Worm (Caenorhabditis elegans) whole organism, late embryonic: Measurements from ENCODE around the gene srw-117.
"Not testable (repeated sequence)": the region's sequence is repeated elsewhere in the genome, so short reads cannot be mapped to it uniquely, and the experiment has no call there.

Experiments used
- C38D4.7 ChIP-seq: fragments of 200-800 bp; sonication (Bioruptor generic); optimal IDR thresholded peaks from 2 replicates; lab custom pipeline; 2018; ENCODE audit warnings: mild to moderate bottlenecking, missing genetic modification characterization, moderate library complexity, missing compliant biosample characterization
- F13H6.1 ChIP-seq: sonication (generic microtip); optimal IDR thresholded peaks from 2 replicates; lab custom pipeline; 2016; ENCODE audit warnings: missing genetic modification characterization, missing compliant biosample characterization
- T23F11.4 ChIP-seq: fragments of 200-800 bp; sonication (Bioruptor generic); optimal IDR thresholded peaks from 2 replicates; lab custom pipeline; 2018; ENCODE audit warnings: mild to moderate bottlenecking, missing genetic modification characterization, missing compliant biosample characterization
- ahr-1 ChIP-seq: sonication (generic microtip); optimal IDR thresholded peaks from 2 replicates; lab custom pipeline; 2016; ENCODE audit warnings: missing genetic modification characterization, missing compliant biosample characterization
- ama-1 ChIP-seq: fragments of 150-350 bp; optimal IDR thresholded peaks from 2 replicates; lab custom pipeline; 2014
- ceh-14 ChIP-seq: sonication (generic microtip); optimal IDR thresholded peaks from 2 replicates; lab custom pipeline; 2016; ENCODE audit warnings: missing genotype, missing genetic modification characterization, missing compliant biosample characterization
- ceh-18 ChIP-seq: sonication (generic microtip); optimal IDR thresholded peaks from 2 replicates; lab custom pipeline; 2016; ENCODE audit warnings: missing genetic modification characterization, missing compliant biosample characterization
- ceh-30 ChIP-seq: fragments of 150-350 bp; optimal IDR thresholded peaks from 2 replicates; lab custom pipeline; 2014; ENCODE audit warnings: missing biosample characterization, missing genetic modification characterization
- ceh-45 ChIP-seq: fragments of 200-800 bp; sonication (Bioruptor generic); IDR thresholded peaks from 2 replicates; pipeline ENCODE4 v1.3.6; 2022; ENCODE audit warnings: missing genetic modification reagents, missing genetic modification characterization, missing compliant biosample characterization
- ceh-6 ChIP-seq: fragments of 200-800 bp; sonication (Bioruptor generic); optimal IDR thresholded peaks from 2 replicates; lab custom pipeline; 2018; ENCODE audit warnings: mild to moderate bottlenecking, missing genetic modification characterization, missing compliant biosample characterization
- ceh-9 ChIP-seq: sonication (generic microtip); optimal IDR thresholded peaks from 2 replicates; lab custom pipeline; 2016; ENCODE audit warnings: mild to moderate bottlenecking, missing genetic modification characterization, inconsistent platforms, missing compliant biosample characterization
- dve-1 ChIP-seq: sonication (generic microtip); optimal IDR thresholded peaks from 2 replicates; lab custom pipeline; 2017; ENCODE audit warnings: antibody characterized with exemption, mild to moderate bottlenecking, missing genetic modification characterization, missing compliant biosample characterization
- elt-2 ChIP-seq: sonication (generic microtip); optimal IDR thresholded peaks from 2 replicates; lab custom pipeline; 2016; ENCODE audit warnings: missing genetic modification reagents, missing genetic modification characterization, missing compliant biosample characterization
- elt-4 ChIP-seq: sonication (generic microtip); optimal IDR thresholded peaks from 2 replicates; lab custom pipeline; 2016; ENCODE audit warnings: missing genetic modification characterization, missing compliant biosample characterization
- ets-4 ChIP-seq: sonication (generic microtip); optimal IDR thresholded peaks from 2 replicates; lab custom pipeline; 2016; ENCODE audit warnings: missing genetic modification characterization, missing compliant biosample characterization
- fax-1 ChIP-seq: sonication (generic microtip); optimal IDR thresholded peaks from 2 replicates; lab custom pipeline; 2016; ENCODE audit warnings: missing genotype, missing genetic modification characterization, missing compliant biosample characterization
- fkh-10 ChIP-seq: fragments of 150-350 bp; optimal IDR thresholded peaks from 2 replicates; lab custom pipeline; 2014; ENCODE audit warnings: missing biosample characterization, missing genetic modification reagents, missing genetic modification characterization
- hlh-30 ChIP-seq: sonication (generic microtip); optimal IDR thresholded peaks from 2 replicates; lab custom pipeline; 2017; ENCODE audit warnings: antibody characterized with exemption, missing genetic modification characterization, missing compliant biosample characterization; ENCODE audit not compliant: insufficient read depth
- hlh-6 ChIP-seq: sonication (generic microtip); optimal IDR thresholded peaks from 2 replicates; lab custom pipeline; 2016; ENCODE audit warnings: missing genotype, missing genetic modification characterization, missing compliant biosample characterization
- hlh-8 ChIP-seq: sonication (generic microtip); optimal IDR thresholded peaks from 2 replicates; lab custom pipeline; 2016; ENCODE audit warnings: missing genotype, missing genetic modification characterization, missing compliant biosample characterization
- lim-6 ChIP-seq: sonication (generic microtip); optimal IDR thresholded peaks from 2 replicates; lab custom pipeline; 2016; ENCODE audit warnings: missing genetic modification characterization, missing compliant biosample characterization
- lin-11 ChIP-seq: fragments of 200-800 bp; sonication (Bioruptor generic); optimal IDR thresholded peaks from 2 replicates; lab custom pipeline; 2018; ENCODE audit warnings: mild to moderate bottlenecking, missing genetic modification characterization, missing compliant biosample characterization
- madf-2 ChIP-seq: sonication (generic microtip); optimal IDR thresholded peaks from 2 replicates; lab custom pipeline; 2017; ENCODE audit warnings: missing genetic modification characterization, missing compliant biosample characterization
- mec-3 ChIP-seq: sonication (generic microtip); optimal IDR thresholded peaks from 2 replicates; lab custom pipeline; 2016; ENCODE audit warnings: borderline replicate concordance, missing genetic modification characterization, missing compliant biosample characterization
- nhr-11 ChIP-seq: fragments of 150-350 bp; optimal IDR thresholded peaks from 2 replicates; lab custom pipeline; 2014; ENCODE audit warnings: missing biosample characterization, missing genetic modification characterization
- nhr-232 ChIP-seq: sonication (generic microtip); optimal IDR thresholded peaks from 2 replicates; lab custom pipeline; 2016; ENCODE audit warnings: missing genetic modification characterization, missing compliant biosample characterization
- odd-2 ChIP-seq: sonication (generic microtip); optimal IDR thresholded peaks from 2 replicates; lab custom pipeline; 2017; ENCODE audit warnings: antibody characterized with exemption, mild to moderate bottlenecking, missing genetic modification characterization, missing compliant biosample characterization
- pag-3 ChIP-seq: sonication (generic microtip); optimal IDR thresholded peaks from 2 replicates; lab custom pipeline; 2016; ENCODE audit warnings: missing compliant biosample characterization, missing genetic modification characterization, borderline replicate concordance
- pat-9 ChIP-seq: fragments of 200-800 bp; sonication (Bioruptor generic); optimal IDR thresholded peaks from 2 replicates; lab custom pipeline; 2018; ENCODE audit warnings: mild to moderate bottlenecking, missing genetic modification characterization, moderate library complexity, missing compliant biosample characterization
- pax-1 ChIP-seq: fragments of 150-350 bp; optimal IDR thresholded peaks from 2 replicates; lab custom pipeline; 2014; ENCODE audit warnings: missing biosample characterization, missing genetic modification characterization
- pha-2 ChIP-seq: sonication (generic microtip); optimal IDR thresholded peaks from 2 replicates; lab custom pipeline; 2017; ENCODE audit warnings: mild to moderate bottlenecking, missing genetic modification characterization, missing compliant biosample characterization
- ref-2 ChIP-seq: sonication (generic microtip); optimal IDR thresholded peaks from 2 replicates; lab custom pipeline; 2016; ENCODE audit warnings: missing genetic modification characterization, missing compliant biosample characterization
- sdc-2 ChIP-seq: sonication (generic microtip); optimal IDR thresholded peaks from 2 replicates; lab custom pipeline; 2016; ENCODE audit warnings: missing genotype, missing genetic modification characterization, missing compliant biosample characterization
- tbx-2 ChIP-seq: sonication (generic microtip); optimal IDR thresholded peaks from 2 replicates; lab custom pipeline; 2016; ENCODE audit warnings: missing genetic modification characterization, missing compliant biosample characterization
- unc-3 ChIP-seq, 2 experiments: fragments of 200-800 bp in 1 of 2; sonication (Bioruptor generic) in 1 of 2; sonication (generic microtip) in 1 of 2; conservative IDR thresholded peaks in 1 of 2; optimal IDR thresholded peaks in 1 of 2; 2 replicates each; pipeline versions ENCODE4 v1.3.6 to Lab custom; 2016 to 2022; ENCODE audit warnings: missing compliant biosample characterization in 2 of 2, missing genetic modification characterization in 2 of 2, missing genetic modification reagents in 1 of 2
- unc-55 ChIP-seq: sonication (generic microtip); optimal IDR thresholded peaks from 2 replicates; lab custom pipeline; 2017; ENCODE audit warnings: missing biosample characterization, missing genetic modification reagents, missing genetic modification characterization
- unc-86 ChIP-seq: sonication (generic microtip); optimal IDR thresholded peaks from 2 replicates; lab custom pipeline; 2016; ENCODE audit warnings: missing genetic modification characterization, missing compliant biosample characterization
- ztf-16 ChIP-seq: sonication (generic microtip); optimal IDR thresholded peaks from 2 replicates; lab custom pipeline; 2017; ENCODE audit warnings: missing genetic modification characterization, missing compliant biosample characterization

srw-117 gene

ce11 chrV:2962960-2963359 lies 20.3 kb downstream of the srw-117 start, which contains the start of gene srw-138:
Gene srw-138 (minus strand): TSS chrV:2963060.
- no peak for TF ChIP-seq ref-2
- no peak for TF ChIP-seq lim-6
- no peak for TF ChIP-seq pat-9
- TF ChIP-seq ama-1 (lab: Kevin White, UChicago) = no peak
- TF ChIP-seq elt-4 (tag; lab: Kevin White, UChicago) = no peak

- no peak for TF ChIP-seq ref-2
- TF ChIP-seq sdc-2 (tag; lab: Kevin White, UChicago) = no peak
- TF ChIP-seq, all 69 proteins: peak for 0
These were observed 22.4 kb downstream of the srw-117 start, which contains the start of gene srw-144 for ce11 chrV:2960894-2961293. Gene srw-144 (minus strand): TSS chrV:2960994.

ce11 chrV:2958202-2958601 lies 25.0 kb downstream of the srw-117 start, which contains the start of gene srw-142:
Gene srw-142 (minus strand): TSS chrV:2958302.
- TF ChIP-seq ceh-45 (GFP tag; lab: Robert Waterston, UW) (no peak), ceh-9 (no peak), nhr-11 (no peak), elt-2 (tag; lab: Kevin White, UChicago) (no peak), ceh-30 (tag; lab: Kevin White, UChicago) (no peak), T23F11.4 (no peak), pha-2 (no peak), unc-3 (GFP tag; conservative IDR thresholded peaks at IDR 0.05; lab: Robert Waterston, UW) (no peak), unc-3 (tag; optimal IDR thresholded peaks at IDR 0.05; lab: Kevin White, UChicago) (no peak), F13H6.1 (no peak), ref-2 (no peak), lim-6 (no peak), pax-1 (no peak), odd-2 (tag; lab: Kevin White, UChicago) (no peak), tbx-2 (tag; lab: Kevin White, UChicago) (no peak)

ce11 chrV:2955342-2955741 lies 27.9 kb downstream of the srw-117 start, which contains the start of gene srh-248:
Gene srh-248 (minus strand): TSS chrV:2955442.
- not testable (repeated sequence) for TF ChIP-seq ceh-14 (tag; lab: Kevin White, UChicago); C38D4.7 (GFP tag; lab: Kevin White, UChicago); hlh-6

DNA sequence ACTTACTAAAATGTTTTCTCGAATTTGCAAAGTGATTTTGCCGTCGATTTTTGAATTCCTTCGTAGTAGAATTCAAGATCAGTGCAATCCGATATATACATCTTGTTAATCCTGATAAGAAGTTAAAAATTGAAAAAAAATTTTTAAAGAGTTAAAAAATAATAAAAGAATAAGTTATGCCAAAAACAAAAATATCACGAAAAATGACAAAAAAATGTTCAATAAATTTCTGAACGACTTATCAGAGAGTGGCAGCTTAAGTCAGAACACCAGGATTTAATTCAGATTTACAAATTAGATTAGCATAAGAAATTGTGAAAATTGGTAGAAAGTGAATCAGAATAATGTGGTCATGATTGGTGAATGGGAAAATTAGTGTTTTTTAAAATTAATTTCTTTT lies 31.1 kb downstream of the srw-117 start, which contains the start of gene srw-122:
TSS of gene srw-122 (minus strand) at position 101 of the 400 bp plus-strand sequence.
- TF ChIP-seq ama-1 (lab: Kevin White, UChicago); dve-1; hlh-8 (tag; lab: Kevin White, UChicago): not testable (repeated sequence)
- TF ChIP-seq, all 69 proteins: peak for 0; not testable (repeated sequence) for 69

DNA sequence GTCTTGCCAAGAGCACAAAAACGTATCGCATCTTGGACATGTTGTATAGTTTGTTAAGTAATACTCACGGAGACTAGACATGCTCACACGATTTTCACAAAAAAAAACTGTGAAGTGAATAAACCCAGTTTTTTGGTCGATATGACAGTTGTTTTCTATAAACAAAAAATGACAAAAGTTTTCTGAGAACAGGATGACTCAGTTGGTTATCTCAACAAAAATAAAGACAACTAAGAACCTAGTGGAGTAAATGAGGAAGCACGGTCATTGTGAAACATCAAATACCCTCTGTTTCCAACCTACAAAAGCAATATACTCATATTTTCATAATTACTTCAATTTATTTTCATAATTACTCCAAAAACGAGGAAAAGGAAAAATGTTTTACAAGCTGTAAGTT lies 37.6 kb downstream of the srw-117 start, which contains the start of gene srh-87:
TSS of gene srh-87 (minus strand) at position 101 of the 400 bp plus-strand sequence.
- TF ChIP-seq unc-86 (tag; lab: Kevin White, UChicago) = no peak
- TF ChIP-seq ahr-1 (tag; lab: Kevin White, UChicago) = no peak
- no peak for TF ChIP-seq pag-3 (tag; lab: Kevin White, UChicago)
- no peak for TF ChIP-seq hlh-30 (tag; lab: Kevin White, UChicago)
- no peak for TF ChIP-seq fkh-10 (GFP tag; lab: Kevin White, UChicago)
- no peak for TF ChIP-seq mec-3 (tag; lab: Kevin White, UChicago)
- no peak for TF ChIP-seq ref-2
- TF ChIP-seq lin-11 = no peak
- no peak for TF ChIP-seq ceh-18 (tag; lab: Kevin White, UChicago)
- no peak for TF ChIP-seq madf-2 (tag; lab: Kevin White, UChicago)
- TF ChIP-seq fax-1 (tag; lab: Kevin White, UChicago) = no peak
- TF ChIP-seq ztf-16 (tag; lab: Kevin White, UChicago) = no peak
- no peak for TF ChIP-seq ceh-6
- no peak for TF ChIP-seq hlh-6
- TF ChIP-seq ets-4 (tag; lab: Kevin White, UChicago) = no peak
- no peak for TF ChIP-seq nhr-232
- TF ChIP-seq unc-55 = no peak
